Worm (Caenorhabditis elegans) whole organism, L3 larva: ENCODE results near the gene EGAP1.5.

Experiments used
- ama-1 ChIP-seq: fragments of 150-350 bp; optimal IDR thresholded peaks from 2 replicates; lab custom pipeline; 2018
- ceh-9 ChIP-seq: sonication (generic microtip); optimal IDR thresholded peaks from 2 replicates; lab custom pipeline; 2018; ENCODE audit warnings: missing biosample characterization, missing genetic modification characterization
- fos-1 ChIP-seq: fragments of 150-350 bp; optimal IDR thresholded peaks from 2 replicates; lab custom pipeline; 2014; ENCODE audit warnings: missing biosample characterization, missing genetic modification characterization
- mml-1 ChIP-seq: fragments of 150-350 bp; sonication (generic microtip); optimal IDR thresholded peaks from 3 replicates; lab custom pipeline; 2014; ENCODE audit warnings: missing biosample characterization, missing genetic modification characterization
- ztf-4 ChIP-seq: fragments of 150-350 bp; optimal IDR thresholded peaks from 2 replicates; lab custom pipeline; 2014; ENCODE audit warnings: missing biosample characterization, missing genetic modification characterization

DNA sequence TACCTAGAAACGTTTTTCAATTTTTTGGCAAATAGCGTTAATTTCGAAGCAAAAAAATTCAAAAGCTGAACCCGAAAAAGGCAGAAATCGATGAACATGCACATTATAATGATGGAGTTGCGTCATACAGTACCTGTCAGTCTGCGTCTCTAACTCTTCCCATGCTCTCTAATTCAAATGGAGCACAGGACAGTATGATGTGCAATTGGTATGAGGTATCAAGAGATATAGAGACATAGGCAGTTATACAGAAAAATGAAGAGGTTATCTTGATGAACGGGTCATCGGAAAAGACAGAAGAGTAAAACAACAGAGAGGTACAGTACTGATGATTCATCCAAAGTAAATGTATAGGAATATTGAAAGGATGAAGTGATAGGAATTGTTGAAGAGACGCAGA lies 30.8 kb upstream of the EGAP1.5 start:
- no peak for TF ChIP-seq mml-1 (tag; lab: Kevin White, UChicago)
- TF ChIP-seq ceh-9 (tag; lab: Kevin White, UChicago), result no peak
- TF ChIP-seq ama-1, result no peak
- TF ChIP-seq fos-1 (tag; lab: Kevin White, UChicago), result no peak
- no peak for TF ChIP-seq ztf-4 (tag; lab: Kevin White, UChicago)
